Worm (Caenorhabditis elegans) whole organism, young adult: ENCODE data around the gene T28A8.6.

Experiments used
- B0336.3 ChIP-seq: fragments of 200-800 bp; sonication (Bioruptor generic); IDR thresholded peaks from 2 replicates; pipeline ENCODE4 v1.3.6; 2022; ENCODE audit warnings: missing genetic modification characterization, missing compliant biosample characterization
- attf-5 ChIP-seq: fragments of 200-800 bp; sonication (Bioruptor generic); optimal IDR thresholded peaks from 2 replicates; lab custom pipeline; 2018; ENCODE audit warnings: mild to moderate bottlenecking, missing genetic modification characterization, missing compliant biosample characterization
- hmg-1.2 ChIP-seq: fragments of 200-800 bp; sonication (Bioruptor generic); IDR thresholded peaks from 2 replicates; pipeline ENCODE4 v1.3.6; 2022; ENCODE audit warnings: missing genetic modification reagents, missing genetic modification characterization, missing compliant biosample characterization
- lag-1 ChIP-seq: fragments of 200-800 bp; sonication (Bioruptor generic); IDR thresholded peaks from 2 replicates; pipeline ENCODE4 v1.3.6; 2022; ENCODE audit warnings: missing genetic modification reagents, missing genetic modification characterization, missing compliant biosample characterization
- let-526 ChIP-seq: fragments of 200-800 bp; sonication (Bioruptor generic); IDR thresholded peaks from 2 replicates; pipeline ENCODE4 v1.3.6; 2022; ENCODE audit warnings: missing genetic modification reagents, missing genetic modification characterization, missing compliant biosample characterization
- lin-40 ChIP-seq: sonication (generic microtip); optimal IDR thresholded peaks from 2 replicates; lab custom pipeline; 2016; ENCODE audit warnings: missing genetic modification characterization, mild to moderate bottlenecking, missing compliant biosample characterization, missing genotype, missing genetic modification reagents
- ztf-26 ChIP-seq: sonication (generic microtip); optimal IDR thresholded peaks from 2 replicates; lab custom pipeline; 2017; ENCODE audit warnings: missing genetic modification characterization, missing compliant biosample characterization

Gene T28A8.6

DNA sequence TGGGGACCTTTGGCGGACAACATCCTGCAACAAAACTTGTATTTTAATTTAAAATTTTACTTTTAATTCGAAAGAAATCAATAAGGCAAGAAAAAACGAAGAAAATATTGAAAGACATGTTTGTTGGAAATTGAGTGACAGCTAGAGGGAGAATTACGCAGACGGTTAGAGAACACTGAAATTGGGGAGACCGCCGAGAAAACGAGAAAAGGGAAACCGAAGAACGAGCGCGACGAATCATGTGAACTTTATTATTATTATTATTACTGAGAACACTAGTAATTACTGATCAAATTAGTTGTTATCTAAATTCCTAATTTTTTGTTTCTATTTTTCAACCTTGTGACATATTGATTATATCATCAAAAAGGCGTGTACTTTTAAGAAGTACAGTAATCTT lies 50.0 kb downstream of the T28A8.6 start, which contains the start of gene mmad-1 (continued):
- peak; percentile 20; the same call in 1 of the 2 replicates for TF ChIP-seq B0336.3 (GFP tag; lab: Robert Waterston, UW)
- peak; percentile 78 for TF ChIP-seq attf-5 (GFP tag; lab: Kevin White, UChicago)
- TF ChIP-seq let-526 (GFP tag; lab: Robert Waterston, UW), result no peak
- TF ChIP-seq hmg-1.2 (GFP tag; lab: Robert Waterston, UW), result peak; percentile 91
- TF ChIP-seq, all 124 proteins: peak for 21

DNA sequence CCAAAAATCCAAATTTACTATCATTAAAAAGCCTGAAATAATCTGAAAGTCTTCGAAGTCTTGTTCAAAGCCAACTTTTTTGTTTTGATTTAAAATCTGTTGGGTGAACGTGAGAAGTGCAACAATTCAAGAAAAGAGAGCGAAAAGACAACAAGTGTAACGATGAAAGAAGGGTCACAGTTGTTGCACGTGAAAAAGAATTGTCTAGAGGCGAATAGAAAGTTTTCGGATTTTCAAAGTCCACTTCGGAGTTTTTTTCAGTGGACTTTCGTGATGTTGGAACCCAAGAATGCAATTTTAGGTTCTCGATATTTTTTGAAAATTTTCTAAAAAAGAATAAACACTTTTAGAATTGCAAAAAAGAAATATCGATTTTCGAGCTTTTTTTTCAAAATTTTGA lies 51.0 kb downstream of the T28A8.6 start:
- peak; percentile 1 for TF ChIP-seq lin-40 (tag; lab: Kevin White, UChicago)
- TF ChIP-seq lag-1, result no peak
- TF ChIP-seq ztf-26 (tag; lab: Kevin White, UChicago), result peak; percentile 56
